Worm (Caenorhabditis elegans): Measurements from ENCODE around the gene T02D1.4.

DNA sequence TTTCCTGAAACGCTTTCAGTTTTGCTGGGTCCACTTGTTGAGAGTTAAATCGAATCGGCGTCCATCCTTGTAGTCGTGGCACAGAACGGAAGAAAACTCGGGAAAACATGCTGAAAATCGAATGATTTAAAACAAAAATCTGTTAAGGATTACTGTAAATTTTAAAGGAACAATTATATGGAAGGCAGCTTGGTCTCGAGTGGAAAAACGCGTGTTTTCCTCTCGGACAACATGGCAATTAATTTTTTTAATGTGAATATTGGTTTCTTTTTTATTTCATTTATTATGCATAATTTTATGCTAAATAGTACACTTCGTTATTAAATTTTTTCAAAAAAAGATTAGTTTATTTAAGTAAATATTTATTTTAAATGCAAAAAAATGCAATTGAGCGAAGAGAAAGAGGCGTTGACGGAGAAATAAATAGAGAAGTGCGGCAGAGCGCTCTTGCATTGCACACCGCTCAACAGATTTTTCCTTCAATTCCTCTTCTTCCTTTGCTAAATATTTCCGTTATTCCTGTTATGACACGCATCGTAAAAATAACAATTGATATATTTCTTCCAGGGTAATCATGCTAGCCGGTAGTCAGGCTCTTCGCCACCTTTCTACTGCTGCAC is 19.4 kb upstream of the T02D1.4 start, which contains the start of the genes C30H6.9 and dlat-2:
- TF ChIP-seq him-1 (tag; optimal IDR thresholded peaks at IDR 0.05), result no peak
- no peak for TF ChIP-seq dao-5 (tag; optimal IDR thresholded peaks at IDR 0.05)
